Worm (Caenorhabditis elegans) whole organism, early embryonic: Measurements from ENCODE around the gene mlp-1.

Experiments used
- B0310.2 ChIP-seq: sonication (generic microtip); optimal IDR thresholded peaks from 2 replicates; lab custom pipeline; 2016; ENCODE audit warnings: mild to moderate bottlenecking, missing genetic modification characterization, missing compliant biosample characterization
- F13C5.2 ChIP-seq: sonication (generic microtip); optimal IDR thresholded peaks from 2 replicates; lab custom pipeline; 2017; ENCODE audit warnings: mild to moderate bottlenecking, missing genetic modification characterization, inconsistent platforms, missing compliant biosample characterization
- ama-1 ChIP-seq: fragments of 150-350 bp; optimal IDR thresholded peaks from 2 replicates; lab custom pipeline; 2014
- ets-7 ChIP-seq: sonication (generic microtip); optimal IDR thresholded peaks from 2 replicates; lab custom pipeline; 2016; ENCODE audit warnings: missing genotype, missing genetic modification characterization, missing compliant biosample characterization
- flt-1 ChIP-seq: fragments of 200-800 bp; sonication (Bioruptor generic); IDR thresholded peaks from 2 replicates; pipeline ENCODE4 v1.3.6; 2022; ENCODE audit warnings: missing genetic modification characterization, missing compliant biosample characterization
- hmbx-1 ChIP-seq: sonication (generic microtip); optimal IDR thresholded peaks from 2 replicates; lab custom pipeline; 2016; ENCODE audit warnings: mild to moderate bottlenecking, missing genetic modification characterization, missing compliant biosample characterization
- hmg-4 ChIP-seq: fragments of 200-800 bp; sonication (Bioruptor generic); optimal IDR thresholded peaks from 2 replicates; lab custom pipeline; 2018; ENCODE audit warnings: mild to moderate bottlenecking, missing genetic modification characterization, missing compliant biosample characterization
- hnd-1 ChIP-seq: sonication (generic microtip); optimal IDR thresholded peaks from 2 replicates; lab custom pipeline; 2016; ENCODE audit warnings: missing genetic modification characterization, missing compliant biosample characterization
- scrt-1 ChIP-seq: fragments of 200-800 bp; sonication (Bioruptor generic); IDR thresholded peaks from 2 replicates; pipeline ENCODE4 v1.3.6; 2022; ENCODE audit warnings: missing genetic modification characterization, missing compliant biosample characterization
- tbx-37 ChIP-seq: fragments of 200-800 bp; sonication (Bioruptor generic); conservative IDR thresholded peaks from 2 replicates; pipeline ENCODE4 v1.3.6; 2022; ENCODE audit warnings: missing genetic modification reagents, missing genetic modification characterization, missing compliant biosample characterization

- no peak for TF ChIP-seq B0310.2
- no peak for TF ChIP-seq hnd-1 (tag; lab: Kevin White, UChicago)
- no peak for TF ChIP-seq ama-1
- no peak for TF ChIP-seq ets-7 (tag; lab: Kevin White, UChicago)
- TF ChIP-seq flt-1 (GFP tag; lab: Robert Waterston, UW), result no peak
- TF ChIP-seq F13C5.2 (tag; lab: Kevin White, UChicago), result no peak
- TF ChIP-seq hmbx-1 (tag; lab: Kevin White, UChicago), result no peak
- no peak for TF ChIP-seq tbx-37 (GFP tag; lab: Robert Waterston, UW)
- TF ChIP-seq hmg-4 (GFP tag; lab: Kevin White, UChicago), result no peak
- no peak for TF ChIP-seq scrt-1 (GFP tag; lab: Robert Waterston, UW)
Observed at ce11 chrIII:5965368-5965767, 9.5 kb downstream of the mlp-1 start.
